Worm (Caenorhabditis elegans) whole organism, L4 larva: ENCODE results near the gene F53H2.1.

ENCODE experiments used
- F10B5.3 ChIP-seq: sonication (generic microtip); optimal IDR thresholded peaks from 2 replicates; lab custom pipeline; 2016; ENCODE audit warnings: mild to moderate bottlenecking, missing genetic modification characterization, missing compliant biosample characterization
- F44E2.7 ChIP-seq: fragments of 200-800 bp; sonication (Bioruptor generic); IDR thresholded peaks from 2 replicates; pipeline ENCODE4 v2.1.2; 2022; ENCODE audit warnings: missing genetic modification characterization, missing compliant biosample characterization
- F49E8.2 ChIP-seq: sonication (generic microtip); optimal IDR thresholded peaks from 2 replicates; lab custom pipeline; 2016; ENCODE audit warnings: missing compliant biosample characterization, mild to moderate bottlenecking, missing genetic modification characterization, borderline replicate concordance
- T26A8.4 ChIP-seq: fragments of 200-800 bp; sonication (Bioruptor generic); IDR thresholded peaks from 2 replicates; pipeline ENCODE4 v1.3.6; 2022; ENCODE audit warnings: missing genetic modification characterization, missing compliant biosample characterization
- Y105C5A.15 ChIP-seq: fragments of 200-800 bp; sonication (Bioruptor generic); IDR thresholded peaks from 2 replicates; pipeline ENCODE4 v1.3.6; 2022; ENCODE audit warnings: missing genetic modification characterization, missing compliant biosample characterization
- Y5F2A.4 ChIP-seq: fragments of 200-800 bp; sonication (Bioruptor generic); optimal IDR thresholded peaks from 2 replicates; lab custom pipeline; 2018; ENCODE audit warnings: mild to moderate bottlenecking, missing genetic modification characterization, missing compliant biosample characterization
- Y75B8A.6 ChIP-seq: fragments of 200-800 bp; sonication (Bioruptor generic); IDR thresholded peaks from 2 replicates; pipeline ENCODE4 v1.3.6; 2022; ENCODE audit warnings: missing genetic modification reagents, missing genetic modification characterization, missing compliant biosample characterization
- ZK546.5 ChIP-seq, 2 experiments: sonication (generic microtip); optimal IDR thresholded peaks; 2 replicates each; lab custom pipeline; 2017; ENCODE audit warnings: missing biosample characterization in 2 of 2, missing genetic modification characterization in 2 of 2
- ceh-32 ChIP-seq: sonication (generic microtip); optimal IDR thresholded peaks from 2 replicates; lab custom pipeline; 2016; ENCODE audit warnings: mild to moderate bottlenecking, missing genetic modification characterization, missing compliant biosample characterization; ENCODE audit not compliant: poor library complexity
- cey-2 ChIP-seq: sonication (generic microtip); optimal IDR thresholded peaks from 3 replicates; lab custom pipeline; 2017; ENCODE audit warnings: missing genetic modification characterization, mild to moderate bottlenecking, missing compliant biosample characterization, antibody characterized with exemption, borderline replicate concordance; ENCODE audit not compliant: insufficient read depth
- daf-16 ChIP-seq, 3 experiments: sonication (generic microtip); optimal IDR thresholded peaks; 2 replicates each; lab custom pipeline; 2016 to 2017; ENCODE audit warnings: missing genetic modification characterization in 3 of 3, missing genetic modification reagents in 3 of 3, mild to moderate bottlenecking in 2 of 3, missing compliant biosample characterization in 2 of 3, missing biosample characterization in 1 of 3, moderate library complexity in 1 of 3
- daf-19 ChIP-seq: fragments of 200-800 bp; sonication (Bioruptor generic); conservative IDR thresholded peaks from 2 replicates; pipeline ENCODE4 v1.3.6; 2022; ENCODE audit warnings: missing genetic modification characterization, missing compliant biosample characterization
- dpl-1 ChIP-seq: fragments of 150-350 bp; optimal IDR thresholded peaks from 2 replicates; lab custom pipeline; 2014; ENCODE audit warnings: missing biosample characterization, missing genetic modification reagents, missing genetic modification characterization
- duxl-1 ChIP-seq: sonication (generic microtip); optimal IDR thresholded peaks from 2 replicates; lab custom pipeline; 2016; ENCODE audit warnings: mild to moderate bottlenecking, missing genetic modification characterization, moderate library complexity, missing compliant biosample characterization; ENCODE audit not compliant: poor library complexity
- dve-1 ChIP-seq: sonication (generic microtip); optimal IDR thresholded peaks from 2 replicates; lab custom pipeline; 2017; ENCODE audit warnings: antibody characterized with exemption, mild to moderate bottlenecking, missing genetic modification characterization, missing compliant biosample characterization; ENCODE audit not compliant: insufficient read depth
- egl-27 ChIP-seq: sonication (generic microtip); optimal IDR thresholded peaks from 3 replicates; lab custom pipeline; 2017; ENCODE audit warnings: missing biosample characterization, missing genetic modification reagents, missing genetic modification characterization
- hlh-30 ChIP-seq: sonication (generic microtip); optimal IDR thresholded peaks from 2 replicates; lab custom pipeline; 2017; ENCODE audit warnings: antibody characterized with exemption, mild to moderate bottlenecking, missing genetic modification characterization, missing compliant biosample characterization; ENCODE audit not compliant: insufficient read depth
- hmg-1.1 ChIP-seq: fragments of 200-800 bp; sonication (Bioruptor generic); IDR thresholded peaks from 2 replicates; pipeline ENCODE4 v1.3.6; 2022; ENCODE audit warnings: missing genetic modification reagents, missing genetic modification characterization, missing compliant biosample characterization
- lin-1 ChIP-seq: fragments of 200-800 bp; sonication (Bioruptor generic); IDR thresholded peaks from 2 replicates; pipeline ENCODE4 v1.3.6; 2022; ENCODE audit warnings: missing genetic modification reagents, missing genetic modification characterization, missing compliant biosample characterization
- lin-29 ChIP-seq: fragments of 200-800 bp; sonication (Bioruptor generic); IDR thresholded peaks from 2 replicates; pipeline ENCODE4 v1.3.6; 2022; ENCODE audit warnings: missing genetic modification reagents, missing genetic modification characterization, missing compliant biosample characterization
- lin-39 ChIP-seq: fragments of 150-350 bp; optimal IDR thresholded peaks from 2 replicates; lab custom pipeline; 2014; ENCODE audit warnings: missing biosample characterization, missing genetic modification reagents, missing genetic modification characterization
- lsy-2 ChIP-seq, 2 experiments: fragments of 150-350 bp in 1 of 2; sonication (generic microtip) in 1 of 2; optimal IDR thresholded peaks; 2 replicates each; lab custom pipeline; 2014 to 2017; ENCODE audit warnings: missing biosample characterization in 2 of 2, missing genetic modification characterization in 2 of 2
- mdl-1 ChIP-seq, 2 experiments: fragments of 150-350 bp in 1 of 2; sonication (generic microtip) in 1 of 2; optimal IDR thresholded peaks; 2 replicates each; lab custom pipeline; 2014 to 2017; ENCODE audit warnings: missing biosample characterization in 2 of 2, missing genetic modification characterization in 2 of 2
- mep-1 ChIP-seq: fragments of 150-350 bp; sonication (generic microtip); optimal IDR thresholded peaks from 3 replicates; lab custom pipeline; 2014; ENCODE audit warnings: missing biosample characterization, missing genetic modification characterization
- nhr-11 ChIP-seq: fragments of 150-350 bp; optimal IDR thresholded peaks from 2 replicates; lab custom pipeline; 2014; ENCODE audit warnings: missing biosample characterization, missing genetic modification characterization
- nhr-237 ChIP-seq: sonication (generic microtip); optimal IDR thresholded peaks from 2 replicates; lab custom pipeline; 2017; ENCODE audit warnings: missing biosample characterization, missing genetic modification characterization
- nhr-28 ChIP-seq: fragments of 150-350 bp; optimal IDR thresholded peaks from 2 replicates; lab custom pipeline; 2014; ENCODE audit warnings: missing biosample characterization, missing genetic modification characterization
- nhr-6 ChIP-seq: fragments of 150-350 bp; optimal IDR thresholded peaks from 2 replicates; lab custom pipeline; 2014; ENCODE audit warnings: missing biosample characterization, missing genetic modification characterization
- pha-4 ChIP-seq, 2 experiments: fragments of 150-350 bp in 1 of 2; fragments of 200-800 bp in 1 of 2; sonication (Bioruptor generic) in 1 of 2; IDR thresholded peaks in 1 of 2; optimal IDR thresholded peaks in 1 of 2; 2 replicates each; pipeline versions ENCODE4 v1.3.6 to Lab custom; 2014 to 2022; ENCODE audit warnings: missing genetic modification characterization in 2 of 2, missing genetic modification reagents in 2 of 2, missing biosample characterization in 1 of 2, missing compliant biosample characterization in 1 of 2
- php-3 ChIP-seq: fragments of 200-800 bp; sonication (Bioruptor generic); IDR thresholded peaks from 2 replicates; pipeline ENCODE4 v1.3.6; 2022; ENCODE audit warnings: missing genetic modification reagents, missing genetic modification characterization, missing compliant biosample characterization
- pqm-1 ChIP-seq: sonication (generic microtip); optimal IDR thresholded peaks from 2 replicates; lab custom pipeline; 2017; ENCODE audit warnings: missing biosample characterization, missing genetic modification characterization
- rbr-2 ChIP-seq: sonication (generic microtip); optimal IDR thresholded peaks from 2 replicates; lab custom pipeline; 2016; ENCODE audit warnings: missing genotype, missing genetic modification characterization, missing compliant biosample characterization
- sdz-12 ChIP-seq: fragments of 200-800 bp; sonication (Bioruptor generic); optimal IDR thresholded peaks from 2 replicates; lab custom pipeline; 2018; ENCODE audit warnings: mild to moderate bottlenecking, missing genetic modification characterization, missing compliant biosample characterization
- skn-1 ChIP-seq: fragments of 150-350 bp; optimal IDR thresholded peaks from 2 replicates; lab custom pipeline; 2014; ENCODE audit warnings: missing biosample characterization, missing genetic modification characterization
- spr-3 ChIP-seq: fragments of 200-800 bp; sonication (Bioruptor generic); optimal IDR thresholded peaks from 2 replicates; lab custom pipeline; 2018; ENCODE audit warnings: mild to moderate bottlenecking, missing genetic modification characterization, missing compliant biosample characterization
- tra-1 ChIP-seq: fragments of 200-800 bp; sonication (Bioruptor generic); IDR thresholded peaks from 2 replicates; pipeline ENCODE4 v1.3.6; 2022; ENCODE audit warnings: missing genetic modification reagents, missing genetic modification characterization, missing compliant biosample characterization
- unc-130 ChIP-seq: sonication (generic microtip); optimal IDR thresholded peaks from 2 replicates; lab custom pipeline; 2016; ENCODE audit warnings: missing genetic modification reagents, missing genetic modification characterization, missing compliant biosample characterization
- unc-62 ChIP-seq, 3 experiments: fragments of 150-350 bp in 1 of 3; sonication (generic microtip); optimal IDR thresholded peaks in 2 of 3; peaks in 1 of 3; 1 replicate in 1 of 3; 2 replicates in 2 of 3; lab custom pipeline; 2014 to 2017; ENCODE audit warnings: missing biosample characterization in 3 of 3, missing genetic modification characterization in 3 of 3, missing genetic modification reagents in 3 of 3, missing genotype in 1 of 3
- vab-7 ChIP-seq: fragments of 200-800 bp; sonication (Bioruptor generic); IDR thresholded peaks from 2 replicates; pipeline ENCODE4 v1.3.6; 2022; ENCODE audit warnings: missing genetic modification reagents, missing genetic modification characterization, missing compliant biosample characterization

F53H2.1 gene

DNA sequence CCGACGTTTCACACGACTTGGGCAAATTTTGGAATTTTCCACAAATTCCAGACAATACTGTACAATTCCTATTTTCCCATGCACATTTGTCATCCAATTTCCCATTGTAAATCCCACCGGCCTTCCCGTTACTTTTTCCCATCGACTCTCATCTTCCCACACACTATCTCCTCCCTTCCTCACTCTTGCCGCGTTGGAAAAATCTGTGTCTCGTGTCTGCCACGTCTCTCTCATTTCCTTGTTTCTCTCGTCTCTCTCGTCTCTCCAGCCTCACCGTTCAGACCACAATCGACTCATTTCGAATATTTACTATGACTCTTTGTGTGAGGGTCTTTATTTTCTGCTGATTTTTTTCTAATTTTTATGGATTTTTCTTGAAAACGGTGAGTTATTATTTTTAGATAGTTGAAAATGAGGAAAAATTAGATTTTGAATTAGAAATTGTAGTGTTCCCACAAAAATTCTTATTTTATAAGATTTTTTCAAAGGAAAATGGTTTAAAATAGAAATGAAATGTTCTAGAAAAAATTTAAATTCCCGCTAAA lies 4.4 kb upstream of the F53H2.1 start, which contains the start of gene K02E2.11:
Gene K02E2.11 (plus strand): TSS at position 251 of the 545 bp plus-strand sequence.
- TF ChIP-seq nhr-11: peak; percentile 13
- peak in 1 of 2 experiments; percentile 65 for TF ChIP-seq mdl-1 (tag; optimal IDR thresholded peaks at IDR 0.05; lab: Kevin White, UChicago)
- TF ChIP-seq daf-16 (GFP tag; optimal IDR thresholded peaks at IDR 0.05; lab: Kevin White, UChicago): no peak
- TF ChIP-seq daf-16 (tag; optimal IDR thresholded peaks at IDR 0.05; lab: Kevin White, UChicago): peak; percentile 9
- peak; percentile 22 for TF ChIP-seq nhr-28
- peak; percentile 71 for TF ChIP-seq hmg-1.1
- peak; percentile 29 for TF ChIP-seq rbr-2 (tag; lab: Kevin White, UChicago)
- peak; percentile 58 for TF ChIP-seq dve-1 (tag; lab: Kevin White, UChicago)
- peak in 1 of 2 experiments; percentile 94 for TF ChIP-seq unc-62 (GFP tag; optimal IDR thresholded peaks at IDR 0.05 in 1 of 2; lab: Kevin White, UChicago)
- no peak for TF ChIP-seq unc-62 (tag; optimal IDR thresholded peaks at IDR 0.05; lab: Kevin White, UChicago)
- TF ChIP-seq duxl-1 (tag; lab: Kevin White, UChicago): peak; percentile 93
- TF ChIP-seq lin-39 (tag; lab: Kevin White, UChicago): no peak
- no peak for TF ChIP-seq F49E8.2 (tag; lab: Kevin White, UChicago)
- TF ChIP-seq egl-27 (tag; lab: Kevin White, UChicago): no peak
- no peak for TF ChIP-seq lin-29 (GFP tag; lab: Robert Waterston, UW)
- TF ChIP-seq nhr-6 (tag; lab: Kevin White, UChicago): peak; percentile 70
- TF ChIP-seq php-3: no peak
- TF ChIP-seq vab-7: no peak
- TF ChIP-seq nhr-237: no peak
- no peak for TF ChIP-seq sdz-12 (GFP tag; lab: Kevin White, UChicago)
- TF ChIP-seq pha-4 (GFP tag; IDR thresholded peaks at IDR 0.05; lab: Robert Waterston, UW): no peak
- TF ChIP-seq pha-4 (tag; optimal IDR thresholded peaks at IDR 0.05; lab: Kevin White, UChicago): peak; percentile 25
- TF ChIP-seq hlh-30 (tag; lab: Kevin White, UChicago): peak; percentile 89
- TF ChIP-seq lsy-2 (tag; optimal IDR thresholded peaks at IDR 0.05; lab: Kevin White, UChicago): peak in 1 of 2 experiments; percentile 60
- TF ChIP-seq mep-1: peak; percentile 58
- TF ChIP-seq dpl-1: peak; percentile 27

DNA sequence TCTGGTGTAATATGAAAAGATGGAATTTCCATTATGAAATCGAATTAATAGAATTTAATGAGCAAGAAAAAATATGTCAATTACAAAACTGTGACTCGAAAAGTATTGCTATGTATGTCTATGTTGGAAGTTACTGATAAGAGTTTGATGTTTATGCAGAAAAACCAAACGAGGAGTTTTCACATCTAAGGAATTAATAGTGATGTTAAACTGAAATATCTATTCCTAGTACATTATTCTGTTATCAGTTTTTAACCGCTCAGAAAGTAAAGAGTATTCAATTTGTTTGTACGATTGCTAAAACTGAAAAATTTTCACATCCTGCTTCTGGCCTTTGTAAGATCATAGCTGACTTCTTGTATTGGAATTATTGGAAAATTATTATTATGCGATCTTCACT lies 573 bp upstream of the F53H2.1 start, which contains the start of gene K02E2.7:
Gene K02E2.7 (minus strand): TSS at position 101 of the 400 bp plus-strand sequence.
- TF ChIP-seq unc-130 (GFP tag; lab: Kevin White, UChicago) (no peak), T26A8.4 (GFP tag; lab: Robert Waterston, UW) (no peak), F10B5.3 (no peak), pqm-1 (no peak), skn-1 (tag; lab: Kevin White, UChicago) (no peak), Y5F2A.4 (no peak), ZK546.5 (tag; optimal IDR thresholded peaks at IDR 0.05; lab: Kevin White, UChicago) (no peak), spr-3 (GFP tag; lab: Kevin White, UChicago) (no peak), Y75B8A.6 (GFP tag; lab: Robert Waterston, UW) (no peak)

DNA sequence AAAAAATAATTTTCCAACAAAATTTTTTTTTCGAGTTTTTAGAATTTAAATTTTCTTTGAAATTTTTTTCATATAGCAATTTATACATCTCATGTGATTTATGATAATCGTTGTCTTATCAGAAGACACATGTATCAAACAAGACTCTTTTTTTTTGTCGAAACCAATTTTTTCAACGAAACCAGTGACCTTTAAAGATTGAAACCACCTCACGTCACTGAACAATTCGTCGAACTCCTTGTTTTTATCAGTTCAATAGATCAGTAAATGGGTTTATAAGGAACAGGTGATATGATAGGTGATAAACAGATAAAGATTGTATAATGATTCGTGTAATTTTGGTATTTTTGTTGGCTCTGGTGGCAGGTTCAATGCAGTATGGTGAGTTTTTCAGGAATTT lies 6.3 kb downstream of the F53H2.1 start, which contains the start of gene cnc-7:
Gene cnc-7 (plus strand): TSS at position 301 of the 400 bp plus-strand sequence.
- TF ChIP-seq sdz-12 (GFP tag; lab: Kevin White, UChicago): no peak
- TF ChIP-seq T26A8.4 (GFP tag; lab: Robert Waterston, UW): no peak
- TF ChIP-seq cey-2 (tag; lab: Kevin White, UChicago): no peak
- no peak for TF ChIP-seq lin-1 (GFP tag; lab: Robert Waterston, UW)
- TF ChIP-seq Y5F2A.4: no peak
- TF ChIP-seq Y105C5A.15 (GFP tag; lab: Robert Waterston, UW): no peak
- TF ChIP-seq nhr-6 (tag; lab: Kevin White, UChicago): no peak
- TF ChIP-seq duxl-1 (tag; lab: Kevin White, UChicago): no peak
- no peak for TF ChIP-seq daf-19 (GFP tag; lab: Robert Waterston, UW)
- no peak for TF ChIP-seq egl-27 (tag; lab: Kevin White, UChicago)
- TF ChIP-seq F44E2.7 (GFP tag; lab: Robert Waterston, UW): no peak
- TF ChIP-seq ceh-32 (tag; lab: Kevin White, UChicago): no peak
- TF ChIP-seq tra-1 (GFP tag; lab: Robert Waterston, UW): no peak
- no peak for TF ChIP-seq dve-1 (tag; lab: Kevin White, UChicago)
- no peak for TF ChIP-seq daf-16 (GFP tag; optimal IDR thresholded peaks at IDR 0.05; lab: Kevin White, UChicago)
- TF ChIP-seq daf-16 (tag; optimal IDR thresholded peaks at IDR 0.05; lab: Kevin White, UChicago): no peak
- no peak for TF ChIP-seq pqm-1
